Worm (Caenorhabditis elegans) whole organism, early embryonic: Measurements from ENCODE around the gene soc-1.

Experiments used
- B0310.2 ChIP-seq: sonication (generic microtip); optimal IDR thresholded peaks from 2 replicates; lab custom pipeline; 2016; ENCODE audit warnings: mild to moderate bottlenecking, missing genetic modification characterization, missing compliant biosample characterization
- aly-1 ChIP-seq: sonication (generic microtip); optimal IDR thresholded peaks from 2 replicates; lab custom pipeline; 2016; ENCODE audit warnings: missing genetic modification characterization, missing compliant biosample characterization
- ama-1 ChIP-seq: fragments of 150-350 bp; optimal IDR thresholded peaks from 2 replicates; lab custom pipeline; 2014
- ceh-13 ChIP-seq: fragments of 200-800 bp; sonication (Bioruptor generic); optimal IDR thresholded peaks from 2 replicates; lab custom pipeline; 2018; ENCODE audit warnings: mild to moderate bottlenecking, missing genetic modification characterization, missing compliant biosample characterization
- ceh-36 ChIP-seq: sonication (generic microtip); optimal IDR thresholded peaks from 2 replicates; lab custom pipeline; 2016; ENCODE audit warnings: missing genetic modification characterization, inconsistent platforms, missing compliant biosample characterization
- flt-1 ChIP-seq: fragments of 200-800 bp; sonication (Bioruptor generic); IDR thresholded peaks from 2 replicates; pipeline ENCODE4 v1.3.6; 2022; ENCODE audit warnings: missing genetic modification characterization, missing compliant biosample characterization
- hmbx-1 ChIP-seq: sonication (generic microtip); optimal IDR thresholded peaks from 2 replicates; lab custom pipeline; 2016; ENCODE audit warnings: mild to moderate bottlenecking, missing genetic modification characterization, missing compliant biosample characterization
- pes-1 ChIP-seq: fragments of 200-800 bp; sonication (Bioruptor generic); IDR thresholded peaks from 2 replicates; pipeline ENCODE4 v1.3.6; 2022; ENCODE audit warnings: missing genetic modification reagents, missing genetic modification characterization, missing compliant biosample characterization
- scrt-1 ChIP-seq: fragments of 200-800 bp; sonication (Bioruptor generic); IDR thresholded peaks from 2 replicates; pipeline ENCODE4 v1.3.6; 2022; ENCODE audit warnings: missing genetic modification characterization, missing compliant biosample characterization
- sea-1 ChIP-seq: fragments of 200-800 bp; sonication (Bioruptor generic); conservative IDR thresholded peaks from 2 replicates; pipeline ENCODE4 v1.3.6; 2022; ENCODE audit warnings: missing genetic modification characterization, missing compliant biosample characterization
- tra-4 ChIP-seq: sonication (generic microtip); optimal IDR thresholded peaks from 2 replicates; lab custom pipeline; 2017; ENCODE audit warnings: missing genetic modification characterization, missing compliant biosample characterization

ce11 chrV:4640501-4641150, 2.1 kb upstream of the soc-1 start:
- TF ChIP-seq tra-4 (tag; lab: Kevin White, UChicago) (no peak), scrt-1 (GFP tag; lab: Robert Waterston, UW) (no peak), flt-1 (GFP tag; lab: Robert Waterston, UW) (no peak), ceh-36 (tag; lab: Kevin White, UChicago) (no peak), B0310.2 (tag; lab: Kevin White, UChicago) (no peak), aly-1 (tag; lab: Kevin White, UChicago) (no peak), ama-1 (lab: Kevin White, UChicago) (no peak), hmbx-1 (no peak), sea-1 (GFP tag; lab: Robert Waterston, UW) (no peak), pes-1 (GFP tag; lab: Robert Waterston, UW) (no peak), ceh-13 (no peak)
